Fruit fly (Drosophila melanogaster) S2 (cell line): Measurements from ENCODE around the gene RpS9.

Experiments used
- CG8478 ChIP-seq: fragments of >200 bp; optimal IDR thresholded peaks from 2 replicates; lab custom pipeline; 2018
- CTCF ChIP-seq, 2 experiments: fragments of >200 bp; optimal IDR thresholded peaks; 2 replicates each; lab custom pipeline; 2018

The RpS9 gene

DNA sequence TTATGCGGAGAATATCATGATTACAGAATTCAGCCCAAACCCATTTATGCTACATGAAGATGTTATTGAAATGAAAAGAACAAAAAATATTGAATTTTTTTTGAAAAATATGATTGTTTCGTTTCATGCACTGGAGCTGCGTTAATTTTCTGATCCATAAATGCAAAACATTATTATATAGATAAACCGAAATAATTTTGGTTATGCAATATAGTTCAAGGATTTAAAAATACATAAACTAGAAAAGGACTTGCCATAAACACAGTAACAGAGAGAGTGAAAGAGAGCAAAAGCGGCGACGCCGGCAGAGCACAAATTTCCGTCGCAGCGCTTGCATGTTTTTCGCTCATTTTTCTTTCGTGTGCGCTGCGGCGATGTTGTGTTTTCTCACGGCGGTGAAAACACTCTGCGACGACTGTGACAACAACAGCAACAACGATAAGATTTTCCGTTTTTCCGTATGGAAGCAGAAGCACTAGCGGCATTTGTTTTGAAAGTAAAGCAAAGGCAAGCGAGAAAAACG lies 49.0 kb downstream of the RpS9 start:
- TF ChIP-seq CTCF (optimal IDR thresholded peaks at IDR 0.05; lab: Kevin White, UChicago): no peak

dm6 chr3L:9461670-9462246 lies 49.6 kb downstream of the RpS9 start:
- TF ChIP-seq CTCF (optimal IDR thresholded peaks at IDR 0.05; lab: Kevin White, UChicago) (no peak), CG8478 (no peak)

DNA sequence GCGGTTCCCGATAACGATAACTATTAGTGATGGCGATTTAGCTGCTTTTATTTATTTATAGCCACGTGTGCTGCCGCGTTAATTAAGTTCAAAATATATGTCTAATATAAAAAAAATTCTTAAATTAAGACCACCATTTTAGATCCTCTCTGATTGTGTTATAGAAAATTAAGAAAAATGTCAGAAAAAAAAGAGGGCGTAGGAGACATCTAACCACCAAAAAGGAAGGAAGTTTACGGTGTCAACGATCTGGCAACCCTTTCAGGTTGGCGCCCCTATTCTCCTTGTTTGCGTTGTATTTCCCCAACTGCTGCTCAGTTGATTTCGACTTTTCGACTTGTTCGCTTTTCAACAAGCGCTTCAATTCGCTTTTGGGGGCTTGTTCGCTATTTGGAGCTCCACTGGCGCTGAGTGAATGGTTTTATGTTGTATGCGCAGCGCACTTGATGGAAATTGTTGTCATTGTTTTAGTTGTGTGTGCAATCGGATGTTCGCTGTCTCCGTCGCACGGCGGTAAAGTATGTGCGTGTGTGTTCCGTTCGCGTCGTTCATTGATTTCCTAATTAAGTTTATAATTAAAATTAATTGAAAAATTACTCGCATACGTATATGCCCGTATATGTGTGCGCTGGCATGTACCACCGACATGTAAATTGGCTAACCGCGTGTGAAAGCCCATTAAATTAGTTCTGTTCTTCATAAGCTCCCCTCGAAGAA lies 50.4 kb downstream of the RpS9 start, which contains the start of the genes CG3434 and CG44838:
Gene CG3434 (minus strand): TSS at position 25 of the 717 bp plus-strand sequence.
Gene CG44838 (plus strand): TSS at position 276 of the 717 bp plus-strand sequence.
- TF ChIP-seq CG8478 (no peak), CTCF (optimal IDR thresholded peaks at IDR 0.05; lab: Kevin White, UChicago) (peak in 1 of 2 experiments; percentile 20)
